Fruit fly (Drosophila melanogaster) Kc167 (cell line): ENCODE data around the gene pps.
"Not testable (repeated sequence)": the region's sequence is repeated elsewhere in the genome, so short reads cannot be mapped to it uniquely, and the experiment has no call there.

Experiments used
- Sin3A ChIP-seq: fragments of >200 bp; optimal IDR thresholded peaks from 2 replicates; lab custom pipeline; 2018; ENCODE audit warnings: missing external identifiers
- h ChIP-seq: fragments of >200 bp; optimal IDR thresholded peaks from 3 replicates; lab custom pipeline; 2018; ENCODE audit warnings: missing external identifiers
- insv ChIP-seq: fragments of >200 bp; optimal IDR thresholded peaks from 3 replicates; lab custom pipeline; 2018; ENCODE audit warnings: missing external identifiers
- psq ChIP-seq: fragments of >200 bp; optimal IDR thresholded peaks from 2 replicates; lab custom pipeline; 2017; ENCODE audit warnings: missing external identifiers
- ttk ChIP-seq: sonication (Bioruptor generic); optimal IDR thresholded peaks from 2 replicates; lab custom pipeline; 2017; ENCODE audit warnings: missing external identifiers

Gene pps

dm6 chr3R:12465198-12465597, 51.6 kb downstream of the pps start, which contains the start of gene CG5608:
CG5608 (minus strand) TSS chr3R:12465298.
- not testable (repeated sequence) for TF ChIP-seq Sin3A; ttk (lab: Kevin White, UChicago); psq

- not testable (repeated sequence) for TF ChIP-seq h, insv, ttk (lab: Kevin White, UChicago)
Measured at dm6 chr3R:12467675-12468074, 54.0 kb downstream of the pps start, which contains the start of gene Hsp70Ba. Hsp70Ba (minus strand) TSS chr3R:12467776.
